Worm (Caenorhabditis elegans) whole organism, L4 larva: ENCODE data around the gene F21C10.3.

Experiments
- lin-13 ChIP-seq: fragments of 150-350 bp; optimal IDR thresholded peaks from 2 replicates; lab custom pipeline; 2014; ENCODE audit warnings: missing biosample characterization, missing genetic modification reagents, missing genetic modification characterization
- nhr-11 ChIP-seq: fragments of 150-350 bp; optimal IDR thresholded peaks from 2 replicates; lab custom pipeline; 2014; ENCODE audit warnings: missing biosample characterization, missing genetic modification characterization

ce11 chrV:9155616-9156015, 27.7 kb downstream of the F21C10.3 start:
- no peak for TF ChIP-seq lin-13
- no peak for TF ChIP-seq nhr-11 (tag; lab: Kevin White, UChicago)
